Worm (Caenorhabditis elegans) whole organism, late embryonic: ENCODE data around the gene F31A3.5.

Source experiments
- ahr-1 ChIP-seq: sonication (generic microtip); optimal IDR thresholded peaks from 2 replicates; lab custom pipeline; 2016; ENCODE audit warnings: missing genetic modification characterization, missing compliant biosample characterization
- ama-1 ChIP-seq: fragments of 150-350 bp; optimal IDR thresholded peaks from 2 replicates; lab custom pipeline; 2014
- ceh-14 ChIP-seq: sonication (generic microtip); optimal IDR thresholded peaks from 2 replicates; lab custom pipeline; 2016; ENCODE audit warnings: missing genotype, missing genetic modification characterization, missing compliant biosample characterization
- ceh-34 ChIP-seq: sonication (generic microtip); optimal IDR thresholded peaks from 2 replicates; lab custom pipeline; 2016; ENCODE audit warnings: mild to moderate bottlenecking, missing genetic modification characterization, missing compliant biosample characterization
- ceh-45 ChIP-seq: fragments of 200-800 bp; sonication (Bioruptor generic); IDR thresholded peaks from 2 replicates; pipeline ENCODE4 v1.3.6; 2022; ENCODE audit warnings: missing genetic modification reagents, missing genetic modification characterization, missing compliant biosample characterization
- che-1 ChIP-seq: sonication (generic microtip); optimal IDR thresholded peaks from 2 replicates; lab custom pipeline; 2016; ENCODE audit warnings: mild to moderate bottlenecking, missing genetic modification characterization, missing compliant biosample characterization
- ets-4 ChIP-seq: sonication (generic microtip); optimal IDR thresholded peaks from 2 replicates; lab custom pipeline; 2016; ENCODE audit warnings: missing genetic modification characterization, missing compliant biosample characterization
- fkh-10 ChIP-seq: fragments of 150-350 bp; optimal IDR thresholded peaks from 2 replicates; lab custom pipeline; 2014; ENCODE audit warnings: missing biosample characterization, missing genetic modification reagents, missing genetic modification characterization
- hlh-30 ChIP-seq: sonication (generic microtip); optimal IDR thresholded peaks from 2 replicates; lab custom pipeline; 2017; ENCODE audit warnings: antibody characterized with exemption, missing genetic modification characterization, missing compliant biosample characterization; ENCODE audit not compliant: insufficient read depth
- nhr-232 ChIP-seq: sonication (generic microtip); optimal IDR thresholded peaks from 2 replicates; lab custom pipeline; 2016; ENCODE audit warnings: missing genetic modification characterization, missing compliant biosample characterization
- sox-2 ChIP-seq: fragments of 200-800 bp; sonication (Bioruptor generic); IDR thresholded peaks from 2 replicates; pipeline ENCODE4 v1.3.6; 2022; ENCODE audit warnings: missing genetic modification reagents, missing genetic modification characterization, missing compliant biosample characterization
- unc-42 ChIP-seq: sonication (generic microtip); optimal IDR thresholded peaks from 2 replicates; lab custom pipeline; 2016; ENCODE audit warnings: missing genotype, missing genetic modification characterization, missing compliant biosample characterization

- TF ChIP-seq ceh-14 (tag; lab: Kevin White, UChicago) (no peak), ahr-1 (tag; lab: Kevin White, UChicago) (no peak), nhr-232 (tag; lab: Kevin White, UChicago) (no peak), ceh-45 (GFP tag; lab: Robert Waterston, UW) (no peak), fkh-10 (no peak), ama-1 (lab: Kevin White, UChicago) (no peak), che-1 (no peak), ets-4 (tag; lab: Kevin White, UChicago) (no peak), unc-42 (tag; lab: Kevin White, UChicago) (no peak), hlh-30 (no peak), sox-2 (no peak), ceh-34 (tag; lab: Kevin White, UChicago) (no peak)
These were observed 9.6 kb downstream of the F31A3.5 start for ce11 chrX:17553772-17554171.
